Worm (Caenorhabditis elegans) whole organism, L2 larva: Measurements from ENCODE around the gene F46C5.9.

ENCODE experiments used
- ceh-82 ChIP-seq: fragments of 150-350 bp; optimal IDR thresholded peaks from 2 replicates; lab custom pipeline; 2014; ENCODE audit warnings: missing biosample characterization, missing genetic modification characterization
- lin-39 ChIP-seq: fragments of 150-350 bp; optimal IDR thresholded peaks from 2 replicates; lab custom pipeline; 2014; ENCODE audit warnings: missing biosample characterization, missing genetic modification reagents, missing genetic modification characterization
- nhr-11 ChIP-seq: fragments of 150-350 bp; optimal IDR thresholded peaks from 2 replicates; lab custom pipeline; 2014; ENCODE audit warnings: missing biosample characterization, missing genetic modification characterization
- skn-1 ChIP-seq: sonication (generic microtip); optimal IDR thresholded peaks from 2 replicates; lab custom pipeline; 2017; ENCODE audit warnings: missing biosample characterization, missing genetic modification characterization
- unc-62 ChIP-seq: fragments of 150-350 bp; optimal IDR thresholded peaks from 2 replicates; lab custom pipeline; 2014; ENCODE audit warnings: missing biosample characterization, missing genetic modification reagents, missing genetic modification characterization

DNA sequence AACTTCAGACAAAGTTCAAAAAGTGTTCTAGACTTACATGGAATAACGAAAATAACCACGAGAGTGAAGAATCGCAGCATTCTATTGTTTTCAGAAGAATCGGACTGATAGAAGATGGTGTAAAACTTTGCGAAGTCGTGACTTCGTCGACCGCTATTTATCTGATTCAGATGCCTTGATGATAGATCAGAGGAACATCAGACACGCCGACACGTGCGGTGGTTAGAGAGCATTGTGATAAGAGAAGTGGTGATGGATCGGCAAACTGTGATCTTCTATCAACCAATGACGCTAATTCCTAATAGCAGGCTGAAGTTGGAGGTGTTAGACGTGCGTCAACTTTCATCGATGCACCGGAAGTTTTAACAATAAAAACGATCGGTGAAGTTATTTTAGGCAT is 7.7 kb upstream of the F46C5.9 start:
- TF ChIP-seq ceh-82 (tag; lab: Kevin White, UChicago) = no peak
- no peak for TF ChIP-seq unc-62 (GFP tag; lab: Kevin White, UChicago)
- no peak for TF ChIP-seq skn-1 (tag; lab: Kevin White, UChicago)
- TF ChIP-seq nhr-11 (tag; lab: Kevin White, UChicago) = no peak
- no peak for TF ChIP-seq lin-39 (tag; lab: Kevin White, UChicago)
